Worm (Caenorhabditis elegans) whole organism, L3 larva: ENCODE data around the gene Y61A9LA.1.

Experiments
- ama-1 ChIP-seq: fragments of 150-350 bp; optimal IDR thresholded peaks from 2 replicates; lab custom pipeline; 2018
- daf-12 ChIP-seq: fragments of 150-350 bp; optimal IDR thresholded peaks from 2 replicates; lab custom pipeline; 2014; ENCODE audit warnings: missing biosample characterization, missing genetic modification reagents, missing genetic modification characterization
- elt-1 ChIP-seq: fragments of 150-350 bp; optimal IDR thresholded peaks from 2 replicates; lab custom pipeline; 2014; ENCODE audit warnings: missing biosample characterization, missing genetic modification characterization
- nhr-11 ChIP-seq: fragments of 150-350 bp; optimal IDR thresholded peaks from 2 replicates; lab custom pipeline; 2014; ENCODE audit warnings: missing biosample characterization, missing genetic modification characterization
- nhr-23 ChIP-seq: fragments of 150-350 bp; optimal IDR thresholded peaks from 2 replicates; lab custom pipeline; 2014; ENCODE audit warnings: missing biosample characterization, missing genetic modification reagents, missing genetic modification characterization
- nhr-76 ChIP-seq: fragments of 150-350 bp; sonication (generic microtip); optimal IDR thresholded peaks from 5 replicates; lab custom pipeline; 2014; ENCODE audit warnings: missing biosample characterization, missing genetic modification characterization
- unc-62 ChIP-seq: fragments of 150-350 bp; sonication (generic microtip); optimal IDR thresholded peaks from 4 replicates; lab custom pipeline; 2014; ENCODE audit warnings: missing biosample characterization, missing genetic modification reagents, missing genetic modification characterization
- ztf-11 ChIP-seq: fragments of 150-350 bp; optimal IDR thresholded peaks from 2 replicates; lab custom pipeline; 2014; ENCODE audit warnings: missing biosample characterization, missing genetic modification characterization

DNA sequence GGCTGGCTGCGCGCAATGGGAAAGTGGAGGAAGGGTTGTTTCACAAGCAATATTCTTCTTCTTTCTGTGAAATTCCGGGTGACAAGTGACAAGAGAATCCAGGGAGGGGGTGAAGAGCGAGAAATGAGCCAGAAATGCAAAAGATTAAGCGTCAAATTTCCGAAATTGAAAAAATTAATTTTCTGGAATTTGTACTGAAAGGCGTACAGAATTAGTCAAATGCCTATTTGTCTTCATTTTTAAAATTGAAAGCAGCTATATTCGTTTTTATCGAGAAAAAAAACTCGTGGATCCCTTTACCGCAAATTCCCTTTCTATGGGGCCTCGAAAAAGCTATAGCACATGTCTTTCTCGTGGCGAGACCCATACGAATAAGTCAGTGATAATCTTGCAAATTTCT lies 49.4 kb upstream of the Y61A9LA.1 start:
- TF ChIP-seq nhr-11 (tag; lab: Kevin White, UChicago) (no peak), elt-1 (tag; lab: Kevin White, UChicago) (no peak), ama-1 (lab: Kevin White, UChicago) (no peak), nhr-23 (tag; lab: Kevin White, UChicago) (no peak), daf-12 (tag; lab: Kevin White, UChicago) (no peak), unc-62 (GFP tag; lab: Kevin White, UChicago) (no peak), nhr-76 (tag; lab: Kevin White, UChicago) (no peak), ztf-11 (tag; lab: Kevin White, UChicago) (no peak)
